Fruit fly (Drosophila melanogaster): ENCODE measurements around the gene CG17712.

- TF ChIP-seq lz (GFP tag; optimal IDR thresholded peaks at IDR 0.05) (no peak), Eip78C (GFP tag) (no peak), Gug (GFP tag; IDR thresholded peaks at IDR 0.05) (no peak)
Measured at dm6 chr2L:1751953-1752352, at the start of gene CG17712, which contains the start of gene CG17648.

Measured in whole organism, prepupa.